Worm (Caenorhabditis elegans) whole organism, L3 larva: Measurements from ENCODE around the gene C01B9.4.

ENCODE experiments used
- fos-1 ChIP-seq: fragments of 150-350 bp; optimal IDR thresholded peaks from 2 replicates; lab custom pipeline; 2014; ENCODE audit warnings: missing biosample characterization, missing genetic modification characterization
- nhr-12 ChIP-seq: fragments of 150-350 bp; optimal IDR thresholded peaks from 2 replicates; lab custom pipeline; 2014; ENCODE audit warnings: missing biosample characterization, missing genetic modification characterization
- nhr-237 ChIP-seq: fragments of 150-350 bp; optimal IDR thresholded peaks from 2 replicates; lab custom pipeline; 2014; ENCODE audit warnings: missing biosample characterization, missing genetic modification characterization
- nhr-25 ChIP-seq: sonication (generic microtip); optimal IDR thresholded peaks from 2 replicates; lab custom pipeline; 2017; ENCODE audit warnings: missing biosample characterization, missing genetic modification characterization
- pqm-1 ChIP-seq: fragments of 150-350 bp; optimal IDR thresholded peaks from 2 replicates; lab custom pipeline; 2017; ENCODE audit warnings: missing biosample characterization, missing genetic modification characterization, inconsistent platforms
- tbx-2 ChIP-seq: sonication (generic microtip); optimal IDR thresholded peaks from 2 replicates; lab custom pipeline; 2016; ENCODE audit warnings: mild to moderate bottlenecking, missing genetic modification characterization, missing compliant biosample characterization
- unc-62 ChIP-seq: fragments of 150-350 bp; sonication (generic microtip); optimal IDR thresholded peaks from 4 replicates; lab custom pipeline; 2014; ENCODE audit warnings: missing biosample characterization, missing genetic modification reagents, missing genetic modification characterization

DNA sequence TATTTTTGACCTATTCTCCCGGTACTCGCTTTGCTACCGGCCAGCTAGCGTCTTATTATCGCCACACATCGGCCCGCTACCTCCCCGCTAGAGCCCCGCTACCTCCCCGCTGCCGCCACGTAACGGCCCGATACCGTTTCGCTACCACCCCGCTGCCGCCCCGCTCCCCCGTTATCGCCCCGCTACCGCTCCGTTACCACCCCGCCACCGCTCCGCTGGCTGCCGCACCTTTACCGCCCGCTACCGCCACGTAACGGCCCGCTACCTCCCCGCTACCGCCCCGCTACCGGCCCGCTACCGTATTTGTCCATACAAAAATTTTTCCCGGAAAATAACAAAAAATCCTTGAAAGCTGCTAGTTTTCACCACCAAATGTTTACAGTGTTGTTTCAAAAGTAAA, 1.8 kb upstream of the C01B9.4 start:
- TF ChIP-seq nhr-237, result no peak
- TF ChIP-seq pqm-1 (tag; lab: Kevin White, UChicago), result no peak
- no peak for TF ChIP-seq nhr-12 (tag; lab: Kevin White, UChicago)
- TF ChIP-seq fos-1 (tag; lab: Kevin White, UChicago), result no peak
- no peak for TF ChIP-seq nhr-25 (tag; lab: Kevin White, UChicago)
- TF ChIP-seq unc-62 (GFP tag; lab: Kevin White, UChicago), result no peak
- TF ChIP-seq tbx-2 (tag; lab: Kevin White, UChicago), result no peak
